Fruit fly (Drosophila melanogaster): ENCODE measurements around the gene CadN.

CadN gene

dm6 chr2L:17778287-17778762, at the start of gene CadN:
TSS of gene CadN (minus strand) at chr2L:17778340.
- no peak for TF ChIP-seq CG8478 (optimal IDR thresholded peaks at IDR 0.05)
- TF ChIP-seq CTCF (optimal IDR thresholded peaks at IDR 0.05), result no peak

- TF ChIP-seq CTCF (optimal IDR thresholded peaks at IDR 0.05), result no peak
- TF ChIP-seq CG8478 (optimal IDR thresholded peaks at IDR 0.05), result no peak
Measured at dm6 chr2L:17812572-17812971, 34.4 kb upstream of the CadN start, which contains the start of gene CG42830. TSS of gene CG42830 (minus strand) at chr2L:17812672.

dm6 chr2L:17803117-17803516, 25.0 kb upstream of the CadN start:
- TF ChIP-seq CG8478 (optimal IDR thresholded peaks at IDR 0.05) (no peak), CTCF (optimal IDR thresholded peaks at IDR 0.05) (no peak)

dm6 chr2L:17784641-17785040, 6.5 kb upstream of the CadN start:
- peak; percentile 94 to 98 for TF ChIP-seq CTCF (optimal IDR thresholded peaks at IDR 0.05)
- TF ChIP-seq CG8478 (optimal IDR thresholded peaks at IDR 0.05), result no peak

dm6 chr2L:17783477-17783876, 5.3 kb upstream of the CadN start:
- no peak for TF ChIP-seq CTCF (optimal IDR thresholded peaks at IDR 0.05)
- no peak for TF ChIP-seq CG8478 (optimal IDR thresholded peaks at IDR 0.05)

dm6 chr2L:17781948-17782347, 3.8 kb upstream of the CadN start:
- TF ChIP-seq CTCF (optimal IDR thresholded peaks at IDR 0.05), result no peak
- no peak for TF ChIP-seq CG8478 (optimal IDR thresholded peaks at IDR 0.05)

- TF ChIP-seq CTCF (optimal IDR thresholded peaks at IDR 0.05), result no peak
- no peak for TF ChIP-seq CG8478 (optimal IDR thresholded peaks at IDR 0.05)
Measured at dm6 chr2L:17777425-17777824, 715 bp downstream of the CadN start.

dm6 chr2L:17770775-17771174, 7.4 kb downstream of the CadN start:
- TF ChIP-seq CG8478 (optimal IDR thresholded peaks at IDR 0.05), result no peak
- TF ChIP-seq CTCF (optimal IDR thresholded peaks at IDR 0.05), result no peak

dm6 chr2L:17770121-17770520, 8.0 kb downstream of the CadN start:
- no peak for TF ChIP-seq CTCF (optimal IDR thresholded peaks at IDR 0.05)

- TF ChIP-seq CTCF (optimal IDR thresholded peaks at IDR 0.05) (no peak), CG8478 (optimal IDR thresholded peaks at IDR 0.05) (no peak)
Measured at dm6 chr2L:17768580-17768979, 9.6 kb downstream of the CadN start.

- no peak for TF ChIP-seq CG8478 (optimal IDR thresholded peaks at IDR 0.05)
- TF ChIP-seq CTCF (optimal IDR thresholded peaks at IDR 0.05), result no peak
Measured at dm6 chr2L:17763173-17763572, 15.0 kb downstream of the CadN start.

- TF ChIP-seq CTCF (optimal IDR thresholded peaks at IDR 0.05) (no peak), CG8478 (optimal IDR thresholded peaks at IDR 0.05) (no peak)
Measured at dm6 chr2L:17755576-17755975, 22.6 kb downstream of the CadN start.

dm6 chr2L:17754108-17754507, 24.0 kb downstream of the CadN start:
- TF ChIP-seq CTCF (optimal IDR thresholded peaks at IDR 0.05) (no peak), CG8478 (optimal IDR thresholded peaks at IDR 0.05) (no peak)

dm6 chr2L:17752406-17752805, 25.7 kb downstream of the CadN start:
- TF ChIP-seq CG8478 (optimal IDR thresholded peaks at IDR 0.05), result no peak
- no peak for TF ChIP-seq CTCF (optimal IDR thresholded peaks at IDR 0.05)

dm6 chr2L:17751220-17751619, 26.9 kb downstream of the CadN start:
- TF ChIP-seq CG8478 (optimal IDR thresholded peaks at IDR 0.05), result no peak

dm6 chr2L:17750141-17750540, 28.0 kb downstream of the CadN start:
- no peak for TF ChIP-seq CG8478 (optimal IDR thresholded peaks at IDR 0.05)
- no peak for TF ChIP-seq CTCF (optimal IDR thresholded peaks at IDR 0.05)

dm6 chr2L:17748746-17749358, 29.3 kb downstream of the CadN start:
- no peak for TF ChIP-seq CG8478 (optimal IDR thresholded peaks at IDR 0.05)
- TF ChIP-seq CTCF (optimal IDR thresholded peaks at IDR 0.05), result no peak
